Worm (Caenorhabditis elegans) whole organism, late embryonic: Measurements from ENCODE around the gene Y73B6BL.27.

Experiments
- C08G9.2 ChIP-seq: sonication (generic microtip); optimal IDR thresholded peaks from 2 replicates; lab custom pipeline; 2016; ENCODE audit warnings: mild to moderate bottlenecking, missing genetic modification characterization, moderate library complexity, missing compliant biosample characterization
- C38D4.7 ChIP-seq: fragments of 200-800 bp; sonication (Bioruptor generic); optimal IDR thresholded peaks from 2 replicates; lab custom pipeline; 2018; ENCODE audit warnings: mild to moderate bottlenecking, missing genetic modification characterization, moderate library complexity, missing compliant biosample characterization
- K02D7.2 ChIP-seq: sonication (generic microtip); optimal IDR thresholded peaks from 2 replicates; lab custom pipeline; 2017; ENCODE audit warnings: mild to moderate bottlenecking, missing genetic modification characterization, missing compliant biosample characterization
- K09A11.1 ChIP-seq: sonication (generic microtip); optimal IDR thresholded peaks from 2 replicates; lab custom pipeline; 2017; ENCODE audit warnings: antibody characterized with exemption, mild to moderate bottlenecking, missing genetic modification characterization, missing compliant biosample characterization; ENCODE audit not compliant: insufficient read depth
- T23F11.4 ChIP-seq: fragments of 200-800 bp; sonication (Bioruptor generic); optimal IDR thresholded peaks from 2 replicates; lab custom pipeline; 2018; ENCODE audit warnings: mild to moderate bottlenecking, missing genetic modification characterization, missing compliant biosample characterization
- ahr-1 ChIP-seq: sonication (generic microtip); optimal IDR thresholded peaks from 2 replicates; lab custom pipeline; 2016; ENCODE audit warnings: missing genetic modification characterization, missing compliant biosample characterization
- ama-1 ChIP-seq: fragments of 150-350 bp; optimal IDR thresholded peaks from 2 replicates; lab custom pipeline; 2014
- ceh-24 ChIP-seq: sonication (generic microtip); optimal IDR thresholded peaks from 2 replicates; lab custom pipeline; 2016; ENCODE audit warnings: mild to moderate bottlenecking, missing genetic modification characterization, missing compliant biosample characterization
- ceh-30 ChIP-seq: fragments of 150-350 bp; optimal IDR thresholded peaks from 2 replicates; lab custom pipeline; 2014; ENCODE audit warnings: missing biosample characterization, missing genetic modification characterization
- ceh-45 ChIP-seq: fragments of 200-800 bp; sonication (Bioruptor generic); IDR thresholded peaks from 2 replicates; pipeline ENCODE4 v1.3.6; 2022; ENCODE audit warnings: missing genetic modification reagents, missing genetic modification characterization, missing compliant biosample characterization
- ceh-48 ChIP-seq: sonication (generic microtip); optimal IDR thresholded peaks from 2 replicates; lab custom pipeline; 2016; ENCODE audit warnings: missing genetic modification characterization, inconsistent platforms, missing compliant biosample characterization
- ceh-9 ChIP-seq: sonication (generic microtip); optimal IDR thresholded peaks from 2 replicates; lab custom pipeline; 2016; ENCODE audit warnings: mild to moderate bottlenecking, missing genetic modification characterization, inconsistent platforms, missing compliant biosample characterization
- dve-1 ChIP-seq: sonication (generic microtip); optimal IDR thresholded peaks from 2 replicates; lab custom pipeline; 2017; ENCODE audit warnings: antibody characterized with exemption, mild to moderate bottlenecking, missing genetic modification characterization, missing compliant biosample characterization
- elt-2 ChIP-seq: sonication (generic microtip); optimal IDR thresholded peaks from 2 replicates; lab custom pipeline; 2016; ENCODE audit warnings: missing genetic modification reagents, missing genetic modification characterization, missing compliant biosample characterization
- elt-4 ChIP-seq: sonication (generic microtip); optimal IDR thresholded peaks from 2 replicates; lab custom pipeline; 2016; ENCODE audit warnings: missing genetic modification characterization, missing compliant biosample characterization
- fax-1 ChIP-seq: sonication (generic microtip); optimal IDR thresholded peaks from 2 replicates; lab custom pipeline; 2016; ENCODE audit warnings: missing genotype, missing genetic modification characterization, missing compliant biosample characterization
- fkh-10 ChIP-seq: fragments of 150-350 bp; optimal IDR thresholded peaks from 2 replicates; lab custom pipeline; 2014; ENCODE audit warnings: missing biosample characterization, missing genetic modification reagents, missing genetic modification characterization
- fkh-6 ChIP-seq: sonication (generic microtip); optimal IDR thresholded peaks from 2 replicates; lab custom pipeline; 2016; ENCODE audit warnings: missing genetic modification characterization, missing compliant biosample characterization
- hlh-15 ChIP-seq: sonication (generic microtip); optimal IDR thresholded peaks from 2 replicates; lab custom pipeline; 2016; ENCODE audit warnings: missing genetic modification characterization, missing compliant biosample characterization
- hlh-30 ChIP-seq: sonication (generic microtip); optimal IDR thresholded peaks from 2 replicates; lab custom pipeline; 2017; ENCODE audit warnings: antibody characterized with exemption, missing genetic modification characterization, missing compliant biosample characterization; ENCODE audit not compliant: insufficient read depth
- hlh-6 ChIP-seq: sonication (generic microtip); optimal IDR thresholded peaks from 2 replicates; lab custom pipeline; 2016; ENCODE audit warnings: missing genotype, missing genetic modification characterization, missing compliant biosample characterization
- hlh-8 ChIP-seq: sonication (generic microtip); optimal IDR thresholded peaks from 2 replicates; lab custom pipeline; 2016; ENCODE audit warnings: missing genotype, missing genetic modification characterization, missing compliant biosample characterization
- lin-11 ChIP-seq: fragments of 200-800 bp; sonication (Bioruptor generic); optimal IDR thresholded peaks from 2 replicates; lab custom pipeline; 2018; ENCODE audit warnings: mild to moderate bottlenecking, missing genetic modification characterization, missing compliant biosample characterization
- madf-2 ChIP-seq: sonication (generic microtip); optimal IDR thresholded peaks from 2 replicates; lab custom pipeline; 2017; ENCODE audit warnings: missing genetic modification characterization, missing compliant biosample characterization
- nfya-1 ChIP-seq: sonication (generic microtip); optimal IDR thresholded peaks from 2 replicates; lab custom pipeline; 2017; ENCODE audit warnings: missing genetic modification characterization, mild to moderate bottlenecking, missing compliant biosample characterization, antibody characterized with exemption, moderate library complexity
- nhr-11 ChIP-seq: fragments of 150-350 bp; optimal IDR thresholded peaks from 2 replicates; lab custom pipeline; 2014; ENCODE audit warnings: missing biosample characterization, missing genetic modification characterization
- pag-3 ChIP-seq: sonication (generic microtip); optimal IDR thresholded peaks from 2 replicates; lab custom pipeline; 2016; ENCODE audit warnings: missing compliant biosample characterization, missing genetic modification characterization, borderline replicate concordance
- pat-9 ChIP-seq: fragments of 200-800 bp; sonication (Bioruptor generic); optimal IDR thresholded peaks from 2 replicates; lab custom pipeline; 2018; ENCODE audit warnings: mild to moderate bottlenecking, missing genetic modification characterization, moderate library complexity, missing compliant biosample characterization
- pha-2 ChIP-seq: sonication (generic microtip); optimal IDR thresholded peaks from 2 replicates; lab custom pipeline; 2017; ENCODE audit warnings: mild to moderate bottlenecking, missing genetic modification characterization, missing compliant biosample characterization
- pha-4 ChIP-seq: fragments of 150-350 bp; optimal IDR thresholded peaks from 2 replicates; lab custom pipeline; 2018; ENCODE audit warnings: missing biosample characterization, missing genetic modification reagents, missing genetic modification characterization
- ref-2 ChIP-seq: sonication (generic microtip); optimal IDR thresholded peaks from 2 replicates; lab custom pipeline; 2016; ENCODE audit warnings: missing genetic modification characterization, missing compliant biosample characterization
- rnt-1 ChIP-seq: sonication (generic microtip); optimal IDR thresholded peaks from 2 replicates; lab custom pipeline; 2016; ENCODE audit warnings: missing genetic modification characterization, missing compliant biosample characterization
- sdc-2 ChIP-seq: sonication (generic microtip); optimal IDR thresholded peaks from 2 replicates; lab custom pipeline; 2016; ENCODE audit warnings: missing genotype, missing genetic modification characterization, missing compliant biosample characterization
- sox-2 ChIP-seq: fragments of 200-800 bp; sonication (Bioruptor generic); IDR thresholded peaks from 2 replicates; pipeline ENCODE4 v1.3.6; 2022; ENCODE audit warnings: missing genetic modification reagents, missing genetic modification characterization, missing compliant biosample characterization
- tbx-2 ChIP-seq: sonication (generic microtip); optimal IDR thresholded peaks from 2 replicates; lab custom pipeline; 2016; ENCODE audit warnings: missing genetic modification characterization, missing compliant biosample characterization
- tbx-7 ChIP-seq: sonication (generic microtip); optimal IDR thresholded peaks from 2 replicates; lab custom pipeline; 2016; ENCODE audit warnings: missing genotype, missing genetic modification characterization, missing compliant biosample characterization
- ttx-3 ChIP-seq: sonication (generic microtip); optimal IDR thresholded peaks from 2 replicates; lab custom pipeline; 2016; ENCODE audit warnings: missing genetic modification reagents, missing genetic modification characterization, missing compliant biosample characterization
- unc-42 ChIP-seq: sonication (generic microtip); optimal IDR thresholded peaks from 2 replicates; lab custom pipeline; 2016; ENCODE audit warnings: missing genotype, missing genetic modification characterization, missing compliant biosample characterization
- zip-5 ChIP-seq: sonication (generic microtip); optimal IDR thresholded peaks from 2 replicates; lab custom pipeline; 2016; ENCODE audit warnings: missing genetic modification characterization, missing compliant biosample characterization
- ztf-16 ChIP-seq: sonication (generic microtip); optimal IDR thresholded peaks from 2 replicates; lab custom pipeline; 2017; ENCODE audit warnings: missing genetic modification characterization, missing compliant biosample characterization

The Y73B6BL.27 gene

DNA sequence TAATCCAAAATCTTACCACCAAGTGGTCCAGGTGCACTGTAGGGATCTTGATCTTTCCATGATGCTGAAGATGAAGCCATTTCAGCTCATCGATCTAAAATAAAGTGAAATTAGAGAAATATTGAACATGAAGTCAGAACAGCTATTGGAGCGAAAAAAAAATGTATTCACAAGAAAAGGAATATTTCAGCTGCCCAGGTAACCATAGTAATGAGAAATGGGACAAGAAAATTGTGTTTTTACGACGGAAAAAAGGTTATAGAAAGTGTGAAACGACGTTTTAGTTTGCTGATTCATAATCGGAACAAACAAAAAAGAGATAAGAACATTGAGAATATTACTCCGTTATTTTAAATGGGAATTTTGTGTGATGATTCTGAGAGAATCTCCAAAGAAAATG, at the start of gene Y73B6BL.27:
Gene Y73B6BL.27, minus strand, starts transcription at position 101 of the 400 bp plus-strand sequence.
- TF ChIP-seq pag-3 (tag; lab: Kevin White, UChicago) (no peak), hlh-6 (tag; lab: Kevin White, UChicago) (no peak), C38D4.7 (GFP tag; lab: Kevin White, UChicago) (no peak), madf-2 (tag; lab: Kevin White, UChicago) (no peak), ceh-24 (tag; lab: Kevin White, UChicago) (no peak), pha-2 (tag; lab: Kevin White, UChicago) (no peak), tbx-7 (tag; lab: Kevin White, UChicago) (no peak), ttx-3 (tag; lab: Kevin White, UChicago) (no peak)

DNA sequence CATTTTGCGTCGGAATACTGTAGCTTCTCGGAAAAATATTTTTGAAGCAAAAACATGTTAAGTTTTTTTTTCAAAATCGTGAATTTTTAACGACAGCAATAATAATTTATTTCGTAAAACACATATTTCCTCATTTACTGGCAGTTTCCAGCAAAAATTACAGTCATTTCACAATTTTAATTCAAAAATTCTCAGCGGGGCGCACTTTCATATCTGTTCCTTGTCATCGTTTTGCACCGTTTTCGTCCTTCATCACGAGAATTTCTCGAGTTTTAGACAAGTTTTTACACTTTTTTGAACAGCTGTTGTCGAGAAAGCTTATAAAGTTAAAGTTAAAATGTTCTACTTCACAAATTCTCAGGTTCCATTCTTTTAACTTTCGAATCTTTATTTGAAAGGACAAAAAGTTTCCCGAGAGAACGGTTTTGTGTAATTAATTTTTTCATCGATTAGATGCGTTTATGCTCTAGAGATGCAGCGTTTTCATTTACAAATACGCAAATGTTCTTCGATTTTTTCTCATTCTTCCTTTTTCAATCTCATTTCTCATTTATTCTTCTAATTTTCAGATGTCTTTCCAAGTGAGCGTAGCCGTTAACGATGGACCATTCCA, 49.4 kb upstream of the Y73B6BL.27 start, which contains the start of gene ddi-1:
Gene ddi-1, plus strand, starts transcription at position 563 of the 613 bp plus-strand sequence.
- no peak for TF ChIP-seq ama-1 (lab: Kevin White, UChicago)
- no peak for TF ChIP-seq ztf-16 (tag; lab: Kevin White, UChicago)
- no peak for TF ChIP-seq T23F11.4
- TF ChIP-seq K02D7.2 (tag; lab: Kevin White, UChicago) = no peak
- no peak for TF ChIP-seq sox-2 (GFP tag; lab: Robert Waterston, UW)
- no peak for TF ChIP-seq elt-2 (tag; lab: Kevin White, UChicago)
- TF ChIP-seq pag-3 (tag; lab: Kevin White, UChicago) = no peak
- TF ChIP-seq ref-2 (tag; lab: Kevin White, UChicago) = no peak
- no peak for TF ChIP-seq sdc-2 (tag; lab: Kevin White, UChicago)
- TF ChIP-seq unc-42 = no peak
- no peak for TF ChIP-seq zip-5
- no peak for TF ChIP-seq pat-9 (tag; lab: Kevin White, UChicago)
- TF ChIP-seq ceh-9 (tag; lab: Kevin White, UChicago) = no peak
- no peak for TF ChIP-seq fkh-10
- no peak for TF ChIP-seq fax-1 (tag; lab: Kevin White, UChicago)
- no peak for TF ChIP-seq ceh-48 (tag; lab: Kevin White, UChicago)
- TF ChIP-seq C38D4.7 (GFP tag; lab: Kevin White, UChicago) = no peak
- no peak for TF ChIP-seq C08G9.2 (tag; lab: Kevin White, UChicago)
- no peak for TF ChIP-seq elt-4 (tag; lab: Kevin White, UChicago)
- no peak for TF ChIP-seq rnt-1 (tag; lab: Kevin White, UChicago)

DNA sequence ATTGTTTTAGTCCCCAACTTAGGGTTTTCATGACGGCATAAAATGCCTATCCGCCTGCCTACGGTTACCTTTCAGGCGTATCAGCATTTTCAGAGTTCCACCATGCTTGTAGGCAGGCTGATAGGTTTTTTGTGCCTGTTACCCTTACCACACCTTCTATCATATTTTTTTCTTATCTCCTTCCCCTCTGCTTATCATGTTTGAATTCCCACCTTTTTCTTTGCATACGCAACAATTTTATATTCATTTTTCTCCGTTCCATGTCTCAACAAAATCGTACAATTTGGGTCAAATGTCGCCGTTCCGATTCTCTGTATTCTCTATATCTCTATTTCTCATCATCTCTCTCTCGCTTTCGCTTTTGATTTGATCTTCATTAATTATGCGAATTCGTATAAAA, 46.6 kb upstream of the Y73B6BL.27 start, which contains the start of gene C01G5.9:
Gene C01G5.9, plus strand, starts transcription at position 301 of the 400 bp plus-strand sequence.
- TF ChIP-seq dve-1 (tag; lab: Kevin White, UChicago) = no peak
- peak; percentile 49 for TF ChIP-seq elt-2 (tag; lab: Kevin White, UChicago)

DNA sequence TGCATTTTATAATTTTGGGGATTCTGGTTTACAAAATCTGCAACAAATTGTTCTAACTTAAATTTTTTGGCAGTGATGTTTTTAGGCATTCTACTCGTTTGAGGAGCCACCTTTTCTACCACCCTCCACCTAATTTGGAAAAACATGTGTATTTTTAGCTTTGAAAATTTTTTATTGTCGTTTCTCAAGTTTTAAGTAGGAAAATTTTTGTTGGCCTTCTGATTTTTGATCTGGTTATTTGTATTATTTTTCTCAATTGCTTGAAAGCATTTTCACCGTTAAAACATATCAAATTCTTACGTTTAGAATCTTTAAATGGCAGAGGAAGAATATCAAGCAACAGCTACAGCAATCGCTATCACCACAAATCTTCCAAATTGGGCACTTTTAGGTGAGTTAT, 44.8 kb upstream of the Y73B6BL.27 start, which contains the start of gene C01G5.7:
Gene C01G5.7, plus strand, starts transcription at position 301 of the 400 bp plus-strand sequence.
- TF ChIP-seq hlh-8 (tag; lab: Kevin White, UChicago) = no peak
- TF ChIP-seq madf-2 (tag; lab: Kevin White, UChicago) = no peak

DNA sequence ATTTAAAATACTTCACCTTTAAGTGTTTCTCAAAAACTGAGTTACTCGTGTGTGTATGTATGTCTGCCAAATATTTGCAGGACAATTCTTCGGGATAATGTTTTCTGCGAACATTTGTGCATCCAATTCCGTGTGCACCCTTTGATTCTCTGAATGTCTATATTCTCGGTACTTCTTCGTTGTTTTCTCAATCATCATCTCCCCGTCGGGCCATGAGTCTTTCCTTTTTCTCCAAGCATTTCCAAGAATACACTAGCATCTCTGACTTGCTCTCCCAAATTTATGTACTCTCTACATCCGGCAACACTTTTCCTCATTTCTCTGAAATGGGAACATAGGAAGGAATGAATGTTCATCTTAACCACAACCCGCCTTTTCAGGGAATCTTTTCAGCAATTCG, 41.7 kb upstream of the Y73B6BL.27 start:
- TF ChIP-seq ceh-30 (tag; lab: Kevin White, UChicago) = no peak
- no peak for TF ChIP-seq fkh-6 (tag; lab: Kevin White, UChicago)
- TF ChIP-seq elt-2 (tag; lab: Kevin White, UChicago) = no peak
- no peak for TF ChIP-seq zip-5
- TF ChIP-seq lin-11 = no peak
- no peak for TF ChIP-seq hlh-30
- no peak for TF ChIP-seq ahr-1 (tag; lab: Kevin White, UChicago)
- no peak for TF ChIP-seq nhr-11
- no peak for TF ChIP-seq fax-1 (tag; lab: Kevin White, UChicago)
- TF ChIP-seq pha-4 (tag; lab: Kevin White, UChicago) = no peak
- no peak for TF ChIP-seq hlh-15 (tag; lab: Kevin White, UChicago)
- TF ChIP-seq K09A11.1 = no peak
- TF ChIP-seq ceh-45 (GFP tag; lab: Robert Waterston, UW) = no peak
- no peak for TF ChIP-seq tbx-2 (tag; lab: Kevin White, UChicago)
- TF ChIP-seq nfya-1 = no peak
- TF ChIP-seq hlh-8 (tag; lab: Kevin White, UChicago) = no peak
